Fruit fly (Drosophila melanogaster) Kc167 (cell line): ENCODE measurements around the gene Pif1.

Experiments
- Myc ChIP-seq: fragments of >200 bp; optimal IDR thresholded peaks from 2 replicates; lab custom pipeline; 2017; ENCODE audit warnings: missing external identifiers
- insv ChIP-seq: fragments of >200 bp; optimal IDR thresholded peaks from 3 replicates; lab custom pipeline; 2018; ENCODE audit warnings: missing external identifiers
- psq ChIP-seq: fragments of >200 bp; optimal IDR thresholded peaks from 2 replicates; lab custom pipeline; 2017; ENCODE audit warnings: missing external identifiers
- ttk ChIP-seq: sonication (Bioruptor generic); optimal IDR thresholded peaks from 2 replicates; lab custom pipeline; 2017; ENCODE audit warnings: missing external identifiers

DNA sequence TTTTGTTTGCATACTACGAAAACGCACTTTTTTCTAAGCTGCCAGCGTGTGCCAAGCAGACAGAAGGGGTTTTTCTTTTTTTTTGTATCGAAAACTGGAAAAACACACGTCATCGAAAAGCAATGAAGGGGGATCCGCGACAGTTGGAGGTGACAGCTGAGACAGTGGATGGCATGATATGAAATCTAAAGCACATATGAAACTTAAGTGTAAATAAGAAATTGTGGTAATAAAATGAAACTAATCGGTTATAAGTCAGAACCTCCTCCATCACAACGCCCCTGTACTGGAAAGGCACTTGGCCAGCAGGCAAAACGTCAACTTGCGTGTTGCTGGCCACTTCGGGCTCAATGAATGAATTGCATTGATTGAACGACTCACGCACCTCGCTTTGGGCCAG, 13.9 kb upstream of the Pif1 start:
- TF ChIP-seq psq: no peak
- no peak for TF ChIP-seq insv (lab: Kevin White, UChicago)
- no peak for TF ChIP-seq Myc (lab: Kevin White, UChicago)
- TF ChIP-seq ttk (lab: Kevin White, UChicago): no peak
